Worm (Caenorhabditis elegans): ENCODE results near the gene vha-2.

Gene vha-2

DNA sequence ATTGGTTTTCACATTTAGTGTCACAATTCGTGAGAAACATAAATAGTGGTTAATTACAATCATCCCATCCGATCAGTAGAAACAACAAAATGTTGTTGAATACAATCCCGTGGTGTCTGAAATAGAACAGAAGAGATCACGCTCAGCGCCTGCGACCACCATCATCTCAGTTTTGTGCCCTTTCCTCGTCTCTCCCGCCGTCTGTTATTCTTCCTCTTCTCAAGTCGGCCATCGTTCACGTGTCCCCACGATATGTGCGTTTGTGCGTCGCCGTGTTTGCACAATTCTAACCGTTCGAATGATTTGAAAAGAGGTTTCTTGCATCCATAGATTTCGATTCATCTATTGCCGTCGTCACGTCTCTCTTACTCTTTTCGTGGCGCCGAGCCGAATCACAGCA lies 36.8 kb downstream of the vha-2 start, which contains the start of gene panl-3 (continued):
- TF ChIP-seq hlh-11 (tag; optimal IDR thresholded peaks at IDR 0.05) (peak; percentile 78), snpc-1.2 (GFP tag; IDR thresholded peaks at IDR 0.05) (no peak), lin-39 (tag; optimal IDR thresholded peaks at IDR 0.05) (no peak), F10B5.3 (tag; optimal IDR thresholded peaks at IDR 0.05) (no peak), R02D3.7 (tag; optimal IDR thresholded peaks at IDR 0.05) (no peak), mdt-29 (GFP tag; IDR thresholded peaks at IDR 0.05) (no peak), arid-1 (GFP tag; conservative IDR thresholded peaks at IDR 0.05) (no peak), ces-1 (GFP tag; optimal IDR thresholded peaks at IDR 0.05) (no peak), mes-2 (tag; optimal IDR thresholded peaks at IDR 0.05; ENCODE audit: poor library complexity, severe bottlenecking) (peak; percentile 84), mdl-1 (tag; optimal IDR thresholded peaks at IDR 0.05) (peak; percentile 67 to 95), nhr-48 (tag; optimal IDR thresholded peaks at IDR 0.05) (no peak), ztf-11 (tag; optimal IDR thresholded peaks at IDR 0.05) (no peak), duxl-1 (tag; optimal IDR thresholded peaks at IDR 0.05; ENCODE audit: poor library complexity) (no peak), ZK546.5 (tag; optimal IDR thresholded peaks at IDR 0.05) (no peak), skn-1 (tag; optimal IDR thresholded peaks at IDR 0.05) (no peak), nhr-25 (tag; optimal IDR thresholded peaks at IDR 0.05; ENCODE audit: borderline replicate concordance, insufficient read depth) (no peak), vab-7 (GFP tag; IDR thresholded peaks at IDR 0.05) (no peak), tra-1 (GFP tag; IDR thresholded peaks at IDR 0.05) (no peak), Y48G9A.11 (GFP tag; IDR thresholded peaks at IDR 0.05) (no peak), tag-97 (GFP tag; IDR thresholded peaks at IDR 0.05) (no peak), ceh-32 (tag; optimal IDR thresholded peaks at IDR 0.05; ENCODE audit: poor library complexity) (no peak), egl-43 (GFP tag; IDR thresholded peaks at IDR 0.05) (no peak; the same call in 1 of the 2 replicates), F49E8.2 (tag; optimal IDR thresholded peaks at IDR 0.05; ENCODE audit: borderline replicate concordance) (no peak), lin-1 (GFP tag; IDR thresholded peaks at IDR 0.05) (0 out of 2 replicates have a peak, but pooled peaks have one; percentile 24), php-3 (GFP tag; IDR thresholded peaks at IDR 0.05) (no peak), dpl-1 (GFP tag; optimal IDR thresholded peaks at IDR 0.05) (peak; percentile 63), ztf-7 (tag; optimal IDR thresholded peaks at IDR 0.05) (peak; percentile 28), jun-1 (tag; optimal IDR thresholded peaks at IDR 0.05) (no peak), zfp-3 (GFP tag; conservative IDR thresholded peaks at IDR 0.05) (no peak), D1046.2 (GFP tag; IDR thresholded peaks at IDR 0.05) (no peak), hmg-1.1 (GFP tag; IDR thresholded peaks at IDR 0.05) (peak; percentile 80), nhr-6 (tag; optimal IDR thresholded peaks at IDR 0.05) (peak; percentile 38), cey-2 (tag; optimal IDR thresholded peaks at IDR 0.05; ENCODE audit: borderline replicate concordance, insufficient read depth) (no peak), dmd-8 (GFP tag; IDR thresholded peaks at IDR 0.05) (no peak), unc-62 (GFP tag; optimal IDR thresholded peaks at IDR 0.05 in 1 of 2) (no peak), unc-62 (tag; optimal IDR thresholded peaks at IDR 0.05) (no peak), F44E2.7 (GFP tag; IDR thresholded peaks at IDR 0.05) (no peak), T26A8.4 (GFP tag; IDR thresholded peaks at IDR 0.05) (0 out of 2 replicates have a peak, but pooled peaks have one; percentile 52), lin-15B (tag; optimal IDR thresholded peaks at IDR 0.05) (no peak), unc-39 (tag; optimal IDR thresholded peaks at IDR 0.05) (no peak), zfp-2 (tag; optimal IDR thresholded peaks at IDR 0.05) (no peak), hlh-30 (tag; optimal IDR thresholded peaks at IDR 0.05; ENCODE audit: insufficient read depth) (peak; percentile 99), Y75B8A.6 (GFP tag; IDR thresholded peaks at IDR 0.05) (no peak), sdz-12 (GFP tag; optimal IDR thresholded peaks at IDR 0.05) (no peak), madf-5 (GFP tag; IDR thresholded peaks at IDR 0.05) (no peak), mxl-3 (GFP tag; optimal IDR thresholded peaks at IDR 0.05) (peak; percentile 89), ctbp-1 (GFP tag; IDR thresholded peaks at IDR 0.05) (no peak), rbr-2 (tag; optimal IDR thresholded peaks at IDR 0.05) (peak; percentile 59), pqm-1 (tag; optimal IDR thresholded peaks at IDR 0.05) (no peak), mxl-2 (GFP tag; conservative IDR thresholded peaks at IDR 0.05) (no peak), ama-1 (optimal IDR thresholded peaks at IDR 0.05) (peak; percentile 3)

Data from whole organism, L4 larva.